Fruit fly (Drosophila melanogaster) whole organism, embryonic: Measurements from ENCODE around the gene Tfb4.
A peak's percentile ranks its signal among the peaks of the same experiment; 100 is the strongest.

ENCODE experiments used
- Awh ChIP-seq: fragments of 200-800 bp; sonication (Bioruptor generic); IDR thresholded peaks from 2 replicates; pipeline ENCODE4, ENCODE4 v1.3.6; 2022; ENCODE audit warnings: missing biosample characterization, missing genetic modification characterization
- B-H1 ChIP-seq: fragments of 200-800 bp; sonication (Bioruptor generic); IDR thresholded peaks from 3 replicates; pipeline ENCODE4 v1.3.6; 2022; ENCODE audit warnings: missing biosample characterization, missing genetic modification characterization
- C15 ChIP-seq: fragments of 200-800 bp; sonication (Bioruptor generic); IDR thresholded peaks from 3 replicates; pipeline ENCODE4 v1.3.6; 2022; ENCODE audit warnings: missing biosample characterization, missing genetic modification characterization
- CG11085 ChIP-seq: fragments of 200-800 bp; sonication (Bioruptor generic); IDR thresholded peaks from 2 replicates; pipeline ENCODE4 v1.3.6; 2022; ENCODE audit warnings: missing biosample characterization, missing genetic modification characterization
- CG12391 ChIP-seq: fragments of 200-800 bp; sonication (Bioruptor generic); optimal IDR thresholded peaks from 3 replicates; lab custom pipeline; 2018; ENCODE audit warnings: missing biosample characterization, mild to moderate bottlenecking, missing genetic modification characterization, moderate library complexity
- CG18011 ChIP-seq: fragments of 200-800 bp; sonication (Bioruptor generic); optimal IDR thresholded peaks from 2 replicates; lab custom pipeline; 2017; ENCODE audit warnings: missing biosample characterization, missing genetic modification characterization, mild to moderate bottlenecking, moderate library complexity, missing genotype
- CG31388 ChIP-seq: fragments of 200-800 bp; sonication (Bioruptor generic); optimal IDR thresholded peaks from 2 replicates; lab custom pipeline; 2016; ENCODE audit warnings: missing biosample characterization, missing genetic modification characterization
- CG4404 ChIP-seq: fragments of 200-800 bp; sonication (Bioruptor generic); IDR thresholded peaks from 2 replicates; pipeline ENCODE4 v1.3.6; 2022; ENCODE audit warnings: missing biosample characterization, missing genetic modification characterization
- CG4820 ChIP-seq: fragments of 200-800 bp; sonication (Bioruptor generic); optimal IDR thresholded peaks from 3 replicates; lab custom pipeline; 2016; ENCODE audit warnings: missing biosample characterization, missing genetic modification characterization
- CG4854 ChIP-seq: fragments of 200-800 bp; sonication (Bioruptor generic); optimal IDR thresholded peaks from 2 replicates; lab custom pipeline; 2016; ENCODE audit warnings: missing biosample characterization, missing genetic modification characterization, inconsistent platforms
- CG6765 ChIP-seq: fragments of 200-800 bp; sonication (Bioruptor generic); optimal IDR thresholded peaks from 3 replicates; lab custom pipeline; 2017; ENCODE audit warnings: missing biosample characterization, mild to moderate bottlenecking, missing genetic modification characterization
- CG6791 ChIP-seq: fragments of 200-800 bp; sonication (Bioruptor generic); IDR thresholded peaks from 3 replicates; pipeline ENCODE4 v1.3.6; 2022; ENCODE audit warnings: missing biosample characterization, missing genetic modification characterization; ENCODE audit not compliant: partially characterized antibody
- CG7357 ChIP-seq: fragments of 200-800 bp; sonication (Bioruptor generic); IDR thresholded peaks from 3 replicates; pipeline ENCODE4 v1.3.6; 2022; ENCODE audit warnings: missing biosample characterization, missing genetic modification characterization
- CG8765 ChIP-seq: fragments of 200-800 bp; sonication (Bioruptor generic); IDR thresholded peaks from 2 replicates; pipeline ENCODE4 v1.3.6; 2022; ENCODE audit warnings: missing biosample characterization, missing genetic modification characterization
- CG9609 ChIP-seq: fragments of 200-800 bp; sonication (Bioruptor generic); optimal IDR thresholded peaks from 3 replicates; lab custom pipeline; 2016; ENCODE audit warnings: missing biosample characterization, missing genetic modification characterization
- D ChIP-seq, 2 experiments: fragments of 200-800 bp in 1 of 2; fragments of >200 bp in 1 of 2; sonication (Bioruptor generic) in 1 of 2; optimal IDR thresholded peaks; 2 replicates in 1 of 2; 3 replicates in 1 of 2; lab custom pipeline; 2017; ENCODE audit warnings: mild to moderate bottlenecking in 1 of 2, missing biosample characterization in 1 of 2, missing genetic modification characterization in 1 of 2, missing genetic modification reagents in 1 of 2
- Doc3 ChIP-seq: fragments of 200-800 bp; sonication (Bioruptor generic); IDR thresholded peaks from 3 replicates; pipeline ENCODE4 v1.3.6; 2022; ENCODE audit warnings: missing biosample characterization, missing genetic modification characterization; ENCODE audit not compliant: partially characterized antibody
- E2f2 ChIP-seq: fragments of 200-800 bp; sonication (Bioruptor generic); IDR thresholded peaks from 2 replicates; pipeline ENCODE4 v1.3.6; 2022; ENCODE audit warnings: missing biosample characterization, missing genetic modification characterization
- Ets97D ChIP-seq: fragments of 200-800 bp; sonication (Bioruptor generic); optimal IDR thresholded peaks from 3 replicates; lab custom pipeline; 2016; ENCODE audit warnings: missing biosample characterization, missing genetic modification characterization
- Fer2 ChIP-seq: fragments of 200-800 bp; sonication (Bioruptor generic); optimal IDR thresholded peaks from 2 replicates; lab custom pipeline; 2018; ENCODE audit warnings: missing biosample characterization, mild to moderate bottlenecking, missing genetic modification characterization, moderate library complexity
- HLHmδ ChIP-seq: fragments of 200-800 bp; sonication (Bioruptor generic); optimal IDR thresholded peaks from 2 replicates; lab custom pipeline; 2018; ENCODE audit warnings: missing biosample characterization, mild to moderate bottlenecking, missing genetic modification characterization, moderate library complexity
- Kr ChIP-seq: fragments of 200-800 bp; sonication (Bioruptor generic); optimal IDR thresholded peaks from 2 replicates; lab custom pipeline; 2017; ENCODE audit warnings: missing biosample characterization, mild to moderate bottlenecking, missing genetic modification characterization
- NC2α ChIP-seq: fragments of 200-800 bp; sonication (Bioruptor generic); optimal IDR thresholded peaks from 2 replicates; lab custom pipeline; 2016; ENCODE audit warnings: missing biosample characterization, missing genetic modification characterization
- NK7.1 ChIP-seq: fragments of 200-800 bp; sonication (Bioruptor generic); optimal IDR thresholded peaks from 3 replicates; lab custom pipeline; 2016; ENCODE audit warnings: missing biosample characterization, missing genetic modification characterization
- Neu2 ChIP-seq: fragments of 200-800 bp; sonication (Bioruptor generic); optimal IDR thresholded peaks from 3 replicates; lab custom pipeline; 2016; ENCODE audit warnings: missing biosample characterization, missing genetic modification characterization, borderline replicate concordance
- Ravus ChIP-seq: fragments of 200-800 bp; sonication (Bioruptor generic); IDR thresholded peaks from 2 replicates; pipeline ENCODE4 v1.3.6; 2022; ENCODE audit warnings: missing biosample characterization, missing genetic modification characterization
- Six4 ChIP-seq: fragments of 200-800 bp; sonication (Bioruptor generic); optimal IDR thresholded peaks from 2 replicates; lab custom pipeline; 2016; ENCODE audit warnings: missing biosample characterization, missing genetic modification characterization
- ab ChIP-seq: fragments of 200-800 bp; sonication (Bioruptor generic); optimal IDR thresholded peaks from 2 replicates; lab custom pipeline; 2016; ENCODE audit warnings: missing biosample characterization, missing genetic modification characterization
- az2 ChIP-seq: fragments of 200-800 bp; sonication (Bioruptor generic); optimal IDR thresholded peaks from 3 replicates; lab custom pipeline; 2016; ENCODE audit warnings: missing biosample characterization, missing genetic modification characterization
- bsh ChIP-seq, 2 experiments: fragments of 200-800 bp; sonication (Bioruptor generic); optimal IDR thresholded peaks; 2 replicates each; lab custom pipeline; 2017 to 2018; ENCODE audit warnings: mild to moderate bottlenecking in 2 of 2, missing biosample characterization in 2 of 2, missing genetic modification characterization in 2 of 2, moderate library complexity in 1 of 2
- da ChIP-seq: fragments of 200-800 bp; sonication (Bioruptor generic); optimal IDR thresholded peaks from 2 replicates; lab custom pipeline; 2016; ENCODE audit warnings: missing biosample characterization, missing genetic modification characterization
- ems ChIP-seq: fragments of 200-800 bp; sonication (Bioruptor generic); optimal IDR thresholded peaks from 3 replicates; lab custom pipeline; 2016; ENCODE audit warnings: missing biosample characterization, missing genetic modification characterization
- fu2 ChIP-seq: fragments of 200-800 bp; sonication (Bioruptor generic); optimal IDR thresholded peaks from 2 replicates; lab custom pipeline; 2016; ENCODE audit warnings: missing biosample characterization, missing genetic modification characterization
- gcm ChIP-seq: fragments of 200-800 bp; sonication (Bioruptor generic); optimal IDR thresholded peaks from 2 replicates; lab custom pipeline; 2019; ENCODE audit warnings: missing biosample characterization, mild to moderate bottlenecking, missing genetic modification characterization, moderate library complexity
- h ChIP-seq: fragments of >200 bp; optimal IDR thresholded peaks from 2 replicates; lab custom pipeline; 2017
- lab ChIP-seq: fragments of 200-800 bp; sonication (Bioruptor generic); optimal IDR thresholded peaks from 3 replicates; lab custom pipeline; 2017; ENCODE audit warnings: missing biosample characterization, missing genetic modification characterization, mild to moderate bottlenecking, moderate library complexity, missing genetic modification reagents
- lmd ChIP-seq: fragments of 200-800 bp; sonication (Bioruptor generic); IDR thresholded peaks from 2 replicates; pipeline ENCODE4 v1.3.6; 2022; ENCODE audit warnings: missing biosample characterization, missing genetic modification characterization
- phol ChIP-seq: fragments of 200-800 bp; sonication (Bioruptor generic); optimal IDR thresholded peaks from 3 replicates; lab custom pipeline; 2018; ENCODE audit warnings: missing biosample characterization, mild to moderate bottlenecking, missing genetic modification characterization, moderate library complexity
- ranshi ChIP-seq: fragments of 200-800 bp; sonication (Bioruptor generic); IDR thresholded peaks from 2 replicates; pipeline ENCODE4 v1.3.6; 2022; ENCODE audit warnings: missing biosample characterization, missing genetic modification characterization
- run ChIP-seq: fragments of 200-800 bp; sonication (Bioruptor generic); optimal IDR thresholded peaks from 3 replicates; lab custom pipeline; 2018; ENCODE audit warnings: missing biosample characterization, mild to moderate bottlenecking, missing genetic modification characterization
- scrt ChIP-seq: fragments of 200-800 bp; sonication (Bioruptor generic); optimal IDR thresholded peaks from 2 replicates; lab custom pipeline; 2018; ENCODE audit warnings: missing biosample characterization, mild to moderate bottlenecking, missing genetic modification characterization, moderate library complexity
- seq ChIP-seq: fragments of 200-800 bp; sonication (Bioruptor generic); IDR thresholded peaks from 2 replicates; pipeline ENCODE4 v1.3.6; 2022; ENCODE audit warnings: missing biosample characterization, missing genetic modification characterization
- sqz ChIP-seq: fragments of 200-800 bp; sonication (Bioruptor generic); optimal IDR thresholded peaks from 3 replicates; lab custom pipeline; 2018; ENCODE audit warnings: missing biosample characterization, mild to moderate bottlenecking, missing genetic modification characterization
- unc-4 ChIP-seq: fragments of 200-800 bp; sonication (Bioruptor generic); IDR thresholded peaks from 2 replicates; pipeline ENCODE4 v1.3.6; 2022; ENCODE audit warnings: missing biosample characterization, missing genetic modification characterization; ENCODE audit not compliant: partially characterized antibody
- vnd ChIP-seq: fragments of 200-800 bp; sonication (Bioruptor generic); IDR thresholded peaks from 3 replicates; pipeline ENCODE4 v1.3.6; 2022; ENCODE audit warnings: missing biosample characterization, missing genetic modification characterization; ENCODE audit not compliant: partially characterized antibody
- wdn ChIP-seq: fragments of 200-800 bp; sonication (Bioruptor generic); IDR thresholded peaks from 2 replicates; pipeline ENCODE4 v1.3.6; 2022; ENCODE audit warnings: missing biosample characterization, missing genetic modification characterization
- wek ChIP-seq: fragments of 200-800 bp; sonication (Bioruptor generic); optimal IDR thresholded peaks from 3 replicates; lab custom pipeline; 2018; ENCODE audit warnings: missing biosample characterization, mild to moderate bottlenecking, missing genetic modification characterization, moderate library complexity
- yki ChIP-seq: fragments of >200 bp; optimal IDR thresholded peaks from 3 replicates; lab custom pipeline; 2018
- zf30C ChIP-seq: fragments of 200-800 bp; sonication (Bioruptor generic); optimal IDR thresholded peaks from 3 replicates; lab custom pipeline; 2018; ENCODE audit warnings: missing biosample characterization, mild to moderate bottlenecking, missing genetic modification characterization
- zfh1 ChIP-seq: fragments of 200-800 bp; sonication (Bioruptor generic); IDR thresholded peaks from 3 replicates; pipeline ENCODE4 v1.3.6; 2022; ENCODE audit warnings: missing biosample characterization, missing genetic modification characterization

Tfb4 gene

DNA sequence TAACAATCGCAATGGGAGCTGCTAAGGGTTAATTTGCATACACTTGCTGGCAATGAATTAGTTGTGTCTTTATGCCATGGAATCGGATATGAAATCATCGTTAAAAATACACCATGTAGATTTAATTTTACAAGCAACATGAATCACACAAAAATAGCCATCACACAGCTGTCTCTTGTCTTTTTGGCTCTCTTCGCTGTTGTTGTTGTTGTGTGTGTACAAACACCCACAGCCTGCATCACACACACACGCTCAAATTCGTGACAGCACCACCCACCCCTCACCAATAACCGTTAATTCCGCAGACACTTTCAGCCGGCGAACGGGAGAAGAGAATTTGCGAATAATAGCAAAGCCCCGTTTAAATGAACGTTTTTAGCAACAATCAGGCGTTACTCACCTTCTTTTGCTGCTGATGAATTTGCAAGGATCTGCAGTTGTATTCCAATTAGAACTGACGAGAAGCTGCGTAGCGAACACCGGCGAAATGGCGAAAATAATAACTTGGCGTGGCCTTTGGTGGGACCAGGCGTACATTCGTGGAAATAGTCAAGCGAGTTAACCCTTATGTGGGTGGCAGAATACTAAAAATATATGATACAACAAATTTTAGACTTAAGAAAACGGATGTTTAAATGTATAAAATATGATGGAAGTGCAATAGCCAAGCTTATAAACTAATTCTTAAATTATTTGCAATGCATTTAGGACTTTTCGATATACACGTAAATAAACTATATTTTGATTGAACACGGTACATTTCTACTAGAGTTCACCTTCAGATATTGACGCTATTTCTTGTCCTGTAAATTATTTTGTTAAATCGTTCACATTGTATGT, 7.4 kb upstream of the Tfb4 start, which contains the start of gene capt (continued):
- TF ChIP-seq fu2 (GFP tag; lab: Kevin White, UChicago), result peak; percentile 10
- no peak for TF ChIP-seq Kr
- TF ChIP-seq CG8765 (GFP tag; lab: Robert Waterston, UW), result no peak
- TF ChIP-seq lab (GFP tag; lab: Kevin White, UChicago), result no peak
- TF ChIP-seq CG7357 (GFP tag; lab: Robert Waterston, UW), result no peak
- no peak for TF ChIP-seq Awh (GFP tag; lab: Robert Waterston, UW)
- TF ChIP-seq NK7.1 (GFP tag; lab: Kevin White, UChicago), result no peak
- TF ChIP-seq run (tag; lab: Kevin White, UChicago), result no peak
- no peak for TF ChIP-seq seq (GFP tag; lab: Robert Waterston, UW)
- no peak for TF ChIP-seq E2f2 (GFP tag; lab: Robert Waterston, UW)
- no peak for TF ChIP-seq CG4854 (GFP tag; lab: Kevin White, UChicago)
- no peak for TF ChIP-seq Neu2
- no peak for TF ChIP-seq az2 (GFP tag; lab: Kevin White, UChicago)
- TF ChIP-seq lmd (GFP tag; lab: Robert Waterston, UW), result no peak
- TF ChIP-seq HLHmδ, result no peak
- peak; percentile 54 for TF ChIP-seq CG12391 (tag; lab: Kevin White, UChicago)
- no peak for TF ChIP-seq Fer2 (tag; lab: Kevin White, UChicago)
- TF ChIP-seq wdn (GFP tag; lab: Robert Waterston, UW), result no peak
- TF ChIP-seq ab, result no peak
- no peak for TF ChIP-seq Doc3 (GFP tag; lab: Robert Waterston, UW)
- TF ChIP-seq D (optimal IDR thresholded peaks at IDR 0.05; lab: Kevin White, UChicago), result no peak
- TF ChIP-seq D (GFP tag; optimal IDR thresholded peaks at IDR 0.05; lab: Kevin White, UChicago), result no peak
- TF ChIP-seq wek (GFP tag; lab: Kevin White, UChicago), result no peak
- no peak for TF ChIP-seq h
- no peak for TF ChIP-seq vnd (GFP tag; lab: Robert Waterston, UW)
- no peak for TF ChIP-seq sqz
- TF ChIP-seq CG4404, result no peak
- TF ChIP-seq Six4 (GFP tag; lab: Kevin White, UChicago), result no peak
- TF ChIP-seq da, result no peak
- peak; percentile 23 for TF ChIP-seq phol (tag; lab: Kevin White, UChicago)
- TF ChIP-seq yki, result no peak
- TF ChIP-seq gcm, result peak; percentile 44
- TF ChIP-seq C15 (GFP tag; lab: Robert Waterston, UW), result no peak
- TF ChIP-seq unc-4 (GFP tag; lab: Robert Waterston, UW), result no peak
- TF ChIP-seq Ets97D (GFP tag; lab: Kevin White, UChicago), result no peak
- TF ChIP-seq zf30C (GFP tag; lab: Kevin White, UChicago), result no peak
- TF ChIP-seq B-H1 (GFP tag; lab: Robert Waterston, UW), result no peak
- TF ChIP-seq zfh1, result 0 out of 3 replicates have a peak, but pooled peaks have one; percentile 30
- no peak for TF ChIP-seq CG11085 (GFP tag; lab: Robert Waterston, UW)
- TF ChIP-seq CG6791, result no peak
- TF ChIP-seq ranshi (GFP tag; lab: Robert Waterston, UW), result peak; percentile 20; the same call in 1 of the 2 replicates
- no peak for TF ChIP-seq Ravus
- TF ChIP-seq scrt (GFP tag; lab: Kevin White, UChicago), result peak; percentile 36
- TF ChIP-seq ems (GFP tag; lab: Kevin White, UChicago), result no peak
- TF ChIP-seq CG9609 (GFP tag; lab: Kevin White, UChicago), result peak; percentile 19
- peak; percentile 16 for TF ChIP-seq CG4820 (GFP tag; lab: Kevin White, UChicago)
- no peak for TF ChIP-seq NC2α (GFP tag; lab: Kevin White, UChicago)
- peak in 1 of 2 experiments; percentile 11 for TF ChIP-seq bsh (GFP tag; optimal IDR thresholded peaks at IDR 0.05; lab: Kevin White, UChicago)
- no peak for TF ChIP-seq CG31388
- no peak for TF ChIP-seq CG6765 (GFP tag; lab: Kevin White, UChicago)
- TF ChIP-seq CG18011, result no peak
